Worm (Caenorhabditis elegans): Measurements from ENCODE around the gene nlt-1.
A peak's percentile ranks its signal among the peaks of the same experiment; 100 is the strongest.

ce11 chrII:9974210-9974609 lies 26.7 kb downstream of the nlt-1 start:
- TF ChIP-seq nhr-129 (tag; optimal IDR thresholded peaks at IDR 0.05) (no peak), sma-9 (GFP tag; optimal IDR thresholded peaks at IDR 0.05) (peak; percentile 83), sma-9 (tag; optimal IDR thresholded peaks at IDR 0.05) (no peak), sma-3 (GFP tag; optimal IDR thresholded peaks at IDR 0.05) (no peak), skn-1 (tag; optimal IDR thresholded peaks at IDR 0.05) (no peak), nhr-11 (tag; optimal IDR thresholded peaks at IDR 0.05) (no peak), unc-62 (GFP tag; optimal IDR thresholded peaks at IDR 0.05) (no peak), aly-2 (tag; optimal IDR thresholded peaks at IDR 0.05) (no peak), nhr-23 (tag; optimal IDR thresholded peaks at IDR 0.05) (no peak), lin-39 (tag; optimal IDR thresholded peaks at IDR 0.05) (no peak), nhr-237 (tag; optimal IDR thresholded peaks at IDR 0.05) (no peak), ztf-1 (GFP tag; conservative IDR thresholded peaks at IDR 0.05) (no peak), snpc-4 (tag; optimal IDR thresholded peaks at IDR 0.05) (no peak), ZK546.5 (tag; optimal IDR thresholded peaks at IDR 0.05) (no peak), mdl-1 (tag; optimal IDR thresholded peaks at IDR 0.05) (no peak)
